Worm (Caenorhabditis elegans) whole organism, L4 larva: Measurements from ENCODE around the gene T25B6.6.

Experiments used
- F10B5.3 ChIP-seq: sonication (generic microtip); optimal IDR thresholded peaks from 2 replicates; lab custom pipeline; 2016; ENCODE audit warnings: mild to moderate bottlenecking, missing genetic modification characterization, missing compliant biosample characterization
- F26F4.8 ChIP-seq: fragments of 200-800 bp; sonication (Bioruptor generic); conservative IDR thresholded peaks from 2 replicates; pipeline ENCODE4 v1.3.6; 2022; ENCODE audit warnings: missing genetic modification characterization, missing compliant biosample characterization
- F44E2.7 ChIP-seq: fragments of 200-800 bp; sonication (Bioruptor generic); IDR thresholded peaks from 2 replicates; pipeline ENCODE4 v2.1.2; 2022; ENCODE audit warnings: missing genetic modification characterization, missing compliant biosample characterization
- Y105C5A.15 ChIP-seq: fragments of 200-800 bp; sonication (Bioruptor generic); IDR thresholded peaks from 2 replicates; pipeline ENCODE4 v1.3.6; 2022; ENCODE audit warnings: missing genetic modification characterization, missing compliant biosample characterization
- Y75B8A.6 ChIP-seq: fragments of 200-800 bp; sonication (Bioruptor generic); IDR thresholded peaks from 2 replicates; pipeline ENCODE4 v1.3.6; 2022; ENCODE audit warnings: missing genetic modification reagents, missing genetic modification characterization, missing compliant biosample characterization
- aha-1 ChIP-seq: fragments of 150-350 bp; peaks from one replicate; lab custom pipeline; 2014; ENCODE audit warnings: missing biosample characterization, missing genetic modification characterization
- aly-2 ChIP-seq: sonication (generic microtip); optimal IDR thresholded peaks from 2 replicates; lab custom pipeline; 2018; ENCODE audit warnings: missing biosample characterization, missing genetic modification characterization
- ama-1 ChIP-seq: fragments of 150-350 bp; optimal IDR thresholded peaks from 2 replicates; lab custom pipeline; 2014; ENCODE audit warnings: inconsistent platforms, mixed read lengths
- arid-1 ChIP-seq: fragments of 200-800 bp; sonication (Bioruptor generic); conservative IDR thresholded peaks from 2 replicates; pipeline ENCODE4 v1.3.6; 2022; ENCODE audit warnings: missing genetic modification reagents, missing genetic modification characterization, missing compliant biosample characterization
- ceh-20 ChIP-seq: fragments of 200-800 bp; sonication (Bioruptor generic); IDR thresholded peaks from 2 replicates; pipeline ENCODE4 v1.3.6; 2022; ENCODE audit warnings: missing genetic modification reagents, missing genetic modification characterization, missing compliant biosample characterization
- ceh-62 ChIP-seq: sonication (generic microtip); optimal IDR thresholded peaks from 2 replicates; lab custom pipeline; 2017; ENCODE audit warnings: missing biosample characterization, missing genetic modification characterization
- cey-2 ChIP-seq: sonication (generic microtip); optimal IDR thresholded peaks from 3 replicates; lab custom pipeline; 2017; ENCODE audit warnings: missing genetic modification characterization, mild to moderate bottlenecking, missing compliant biosample characterization, antibody characterized with exemption, borderline replicate concordance; ENCODE audit not compliant: insufficient read depth
- daf-12 ChIP-seq: fragments of 150-350 bp; optimal IDR thresholded peaks from 2 replicates; lab custom pipeline; 2014; ENCODE audit warnings: missing biosample characterization, missing genetic modification reagents, missing genetic modification characterization
- daf-16 ChIP-seq, 3 experiments: sonication (generic microtip); optimal IDR thresholded peaks; 2 replicates each; lab custom pipeline; 2016 to 2017; ENCODE audit warnings: missing genetic modification characterization in 3 of 3, missing genetic modification reagents in 3 of 3, mild to moderate bottlenecking in 2 of 3, missing compliant biosample characterization in 2 of 3, missing biosample characterization in 1 of 3, moderate library complexity in 1 of 3
- daf-19 ChIP-seq: fragments of 200-800 bp; sonication (Bioruptor generic); conservative IDR thresholded peaks from 2 replicates; pipeline ENCODE4 v1.3.6; 2022; ENCODE audit warnings: missing genetic modification characterization, missing compliant biosample characterization
- dmd-8 ChIP-seq: fragments of 200-800 bp; sonication (Bioruptor generic); IDR thresholded peaks from 2 replicates; pipeline ENCODE4 v1.3.6; 2022; ENCODE audit warnings: missing genetic modification characterization, missing compliant biosample characterization
- dpl-1 ChIP-seq: fragments of 150-350 bp; optimal IDR thresholded peaks from 2 replicates; lab custom pipeline; 2014; ENCODE audit warnings: missing biosample characterization, missing genetic modification reagents, missing genetic modification characterization
- duxl-1 ChIP-seq: sonication (generic microtip); optimal IDR thresholded peaks from 2 replicates; lab custom pipeline; 2016; ENCODE audit warnings: mild to moderate bottlenecking, missing genetic modification characterization, moderate library complexity, missing compliant biosample characterization; ENCODE audit not compliant: poor library complexity
- egl-43 ChIP-seq: fragments of 200-800 bp; sonication (Bioruptor generic); IDR thresholded peaks from 2 replicates; pipeline ENCODE4 v1.3.6; 2022; ENCODE audit warnings: missing genetic modification reagents, missing genetic modification characterization, missing compliant biosample characterization
- hif-1 ChIP-seq, 2 experiments: sonication (generic microtip); optimal IDR thresholded peaks; 2 replicates each; lab custom pipeline; 2016 to 2017; ENCODE audit warnings: missing compliant biosample characterization in 2 of 2, missing genetic modification characterization in 2 of 2, missing genetic modification reagents in 2 of 2, missing genotype in 2 of 2, mild to moderate bottlenecking in 1 of 2
- hlh-11 ChIP-seq: fragments of 200-800 bp; sonication (Bioruptor generic); optimal IDR thresholded peaks from 2 replicates; lab custom pipeline; 2018; ENCODE audit warnings: mild to moderate bottlenecking, missing genetic modification characterization, missing compliant biosample characterization
- hlh-30 ChIP-seq: sonication (generic microtip); optimal IDR thresholded peaks from 2 replicates; lab custom pipeline; 2017; ENCODE audit warnings: antibody characterized with exemption, mild to moderate bottlenecking, missing genetic modification characterization, missing compliant biosample characterization; ENCODE audit not compliant: insufficient read depth
- jun-1 ChIP-seq: fragments of 150-350 bp; optimal IDR thresholded peaks from 2 replicates; lab custom pipeline; 2014; ENCODE audit warnings: missing biosample characterization, missing genetic modification reagents, missing genetic modification characterization
- lim-7 ChIP-seq: fragments of 200-800 bp; sonication (Bioruptor generic); IDR thresholded peaks from 2 replicates; pipeline ENCODE4 v1.3.6; 2022; ENCODE audit warnings: missing genetic modification characterization, missing compliant biosample characterization
- lin-13 ChIP-seq: fragments of 150-350 bp; optimal IDR thresholded peaks from 2 replicates; lab custom pipeline; 2014; ENCODE audit warnings: missing biosample characterization, missing genetic modification reagents, missing genetic modification characterization
- lin-15B ChIP-seq: fragments of 150-350 bp; sonication (generic microtip); optimal IDR thresholded peaks from 3 replicates; lab custom pipeline; 2014; ENCODE audit warnings: missing biosample characterization, missing genetic modification characterization
- lin-29 ChIP-seq: fragments of 200-800 bp; sonication (Bioruptor generic); IDR thresholded peaks from 2 replicates; pipeline ENCODE4 v1.3.6; 2022; ENCODE audit warnings: missing genetic modification reagents, missing genetic modification characterization, missing compliant biosample characterization
- lin-38 ChIP-seq: fragments of 200-800 bp; sonication (Bioruptor generic); IDR thresholded peaks from 2 replicates; pipeline ENCODE4 v1.3.6; 2022; ENCODE audit warnings: missing genetic modification reagents, missing genetic modification characterization, missing compliant biosample characterization
- madf-5 ChIP-seq, 2 experiments: fragments of 200-800 bp; sonication (Bioruptor generic); IDR thresholded peaks; 2 replicates each; pipeline ENCODE4 v1.3.6; 2022; ENCODE audit warnings: missing compliant biosample characterization in 2 of 2, missing genetic modification characterization in 2 of 2
- mdl-1 ChIP-seq, 2 experiments: fragments of 150-350 bp in 1 of 2; sonication (generic microtip) in 1 of 2; optimal IDR thresholded peaks; 2 replicates each; lab custom pipeline; 2014 to 2017; ENCODE audit warnings: missing biosample characterization in 2 of 2, missing genetic modification characterization in 2 of 2
- mep-1 ChIP-seq: fragments of 150-350 bp; sonication (generic microtip); optimal IDR thresholded peaks from 3 replicates; lab custom pipeline; 2014; ENCODE audit warnings: missing biosample characterization, missing genetic modification characterization
- mes-2 ChIP-seq: sonication (generic microtip); optimal IDR thresholded peaks from 2 replicates; lab custom pipeline; 2016; ENCODE audit warnings: missing genotype, mild to moderate bottlenecking, missing genetic modification characterization, missing compliant biosample characterization; ENCODE audit not compliant: poor library complexity, severe bottlenecking
- mxl-3 ChIP-seq: fragments of 200-800 bp; sonication (Bioruptor generic); optimal IDR thresholded peaks from 2 replicates; lab custom pipeline; 2018; ENCODE audit warnings: mild to moderate bottlenecking, missing genetic modification characterization, missing compliant biosample characterization
- nhr-11 ChIP-seq: fragments of 150-350 bp; optimal IDR thresholded peaks from 2 replicates; lab custom pipeline; 2014; ENCODE audit warnings: missing biosample characterization, missing genetic modification characterization
- nhr-25 ChIP-seq: sonication (generic microtip); optimal IDR thresholded peaks from 2 replicates; lab custom pipeline; 2017; ENCODE audit warnings: missing genetic modification characterization, mild to moderate bottlenecking, missing compliant biosample characterization, antibody characterized with exemption, moderate library complexity, borderline replicate concordance; ENCODE audit not compliant: insufficient read depth
- nhr-28 ChIP-seq: fragments of 150-350 bp; optimal IDR thresholded peaks from 2 replicates; lab custom pipeline; 2014; ENCODE audit warnings: missing biosample characterization, missing genetic modification characterization
- nhr-41 ChIP-seq: fragments of 200-800 bp; sonication (Bioruptor generic); IDR thresholded peaks from 2 replicates; pipeline ENCODE4 v1.3.6; 2022; ENCODE audit warnings: missing genetic modification reagents, missing genetic modification characterization, missing compliant biosample characterization
- pqm-1 ChIP-seq: sonication (generic microtip); optimal IDR thresholded peaks from 2 replicates; lab custom pipeline; 2017; ENCODE audit warnings: missing biosample characterization, missing genetic modification characterization
- snpc-1.2 ChIP-seq: fragments of 200-800 bp; sonication (Bioruptor generic); IDR thresholded peaks from 2 replicates; pipeline ENCODE4 v1.3.6; 2022; ENCODE audit warnings: missing genetic modification reagents, missing genetic modification characterization, missing compliant biosample characterization
- spr-3 ChIP-seq: fragments of 200-800 bp; sonication (Bioruptor generic); optimal IDR thresholded peaks from 2 replicates; lab custom pipeline; 2018; ENCODE audit warnings: mild to moderate bottlenecking, missing genetic modification characterization, missing compliant biosample characterization
- tra-1 ChIP-seq: fragments of 200-800 bp; sonication (Bioruptor generic); IDR thresholded peaks from 2 replicates; pipeline ENCODE4 v1.3.6; 2022; ENCODE audit warnings: missing genetic modification reagents, missing genetic modification characterization, missing compliant biosample characterization
- unc-130 ChIP-seq: sonication (generic microtip); optimal IDR thresholded peaks from 2 replicates; lab custom pipeline; 2016; ENCODE audit warnings: missing genetic modification reagents, missing genetic modification characterization, missing compliant biosample characterization
- unc-39 ChIP-seq: sonication (generic microtip); optimal IDR thresholded peaks from 2 replicates; lab custom pipeline; 2017; ENCODE audit warnings: missing biosample characterization, missing genetic modification characterization
- unc-62 ChIP-seq, 3 experiments: fragments of 150-350 bp in 1 of 3; sonication (generic microtip); optimal IDR thresholded peaks in 2 of 3; peaks in 1 of 3; 1 replicate in 1 of 3; 2 replicates in 2 of 3; lab custom pipeline; 2014 to 2017; ENCODE audit warnings: missing biosample characterization in 3 of 3, missing genetic modification characterization in 3 of 3, missing genetic modification reagents in 3 of 3, missing genotype in 1 of 3
- vab-7 ChIP-seq: fragments of 200-800 bp; sonication (Bioruptor generic); IDR thresholded peaks from 2 replicates; pipeline ENCODE4 v1.3.6; 2022; ENCODE audit warnings: missing genetic modification reagents, missing genetic modification characterization, missing compliant biosample characterization
- zip-2 ChIP-seq: fragments of 150-350 bp; optimal IDR thresholded peaks from 2 replicates; lab custom pipeline; 2014; ENCODE audit warnings: missing biosample characterization, missing genetic modification characterization

Gene T25B6.6

ce11 chrX:9022779-9023178, at the start of gene T25B6.6:
Gene T25B6.6 (minus strand): TSS chrX:9022879.
- TF ChIP-seq F44E2.7 (GFP tag; lab: Robert Waterston, UW) = no peak
- no peak for TF ChIP-seq unc-39 (tag; lab: Kevin White, UChicago)
- TF ChIP-seq aha-1 (tag; lab: Kevin White, UChicago) = no peak
- TF ChIP-seq dpl-1 (GFP tag; lab: Kevin White, UChicago) = no peak
- TF ChIP-seq daf-16 (GFP tag; optimal IDR thresholded peaks at IDR 0.05; lab: Kevin White, UChicago) = no peak
- no peak for TF ChIP-seq daf-16 (tag; optimal IDR thresholded peaks at IDR 0.05; lab: Kevin White, UChicago)
- no peak for TF ChIP-seq Y105C5A.15 (GFP tag; lab: Robert Waterston, UW)
- TF ChIP-seq lim-7 (GFP tag; lab: Robert Waterston, UW) = no peak
- TF ChIP-seq cey-2 (tag; lab: Kevin White, UChicago) = no peak
- no peak for TF ChIP-seq nhr-25 (tag; lab: Kevin White, UChicago)
- no peak for TF ChIP-seq mes-2
- no peak for TF ChIP-seq pqm-1
- TF ChIP-seq nhr-28 = no peak
- TF ChIP-seq madf-5 (GFP tag; IDR thresholded peaks at IDR 0.05; lab: Robert Waterston, UW) = no peak
- TF ChIP-seq dmd-8 (GFP tag; lab: Robert Waterston, UW) = no peak

ce11 chrX:9069070-9069469, 46.4 kb upstream of the T25B6.6 start:
- TF ChIP-seq unc-62 (GFP tag; optimal IDR thresholded peaks at IDR 0.05 in 1 of 2; lab: Kevin White, UChicago) (peak in 1 of 2 experiments; percentile 91), unc-62 (tag; optimal IDR thresholded peaks at IDR 0.05; lab: Kevin White, UChicago) (no peak), daf-19 (GFP tag; lab: Robert Waterston, UW) (no peak), hlh-11 (tag; lab: Kevin White, UChicago) (peak; percentile 0), daf-16 (GFP tag; optimal IDR thresholded peaks at IDR 0.05; lab: Kevin White, UChicago) (peak in 1 of 2 experiments; percentile 0), daf-16 (tag; optimal IDR thresholded peaks at IDR 0.05; lab: Kevin White, UChicago) (no peak)

- TF ChIP-seq lin-15B (tag; lab: Kevin White, UChicago) (no peak), ama-1 (no peak), mep-1 (peak; percentile 82), arid-1 (GFP tag; lab: Robert Waterston, UW) (no peak), nhr-41 (GFP tag; lab: Robert Waterston, UW) (no peak), mdl-1 (tag; optimal IDR thresholded peaks at IDR 0.05; lab: Kevin White, UChicago) (peak in 1 of 2 experiments; percentile 63), lin-13 (GFP tag; lab: Kevin White, UChicago) (peak; percentile 39), F10B5.3 (tag; lab: Kevin White, UChicago) (no peak), mxl-3 (GFP tag; lab: Kevin White, UChicago) (peak; percentile 37), aly-2 (tag; lab: Kevin White, UChicago) (no peak), cey-2 (tag; lab: Kevin White, UChicago) (no peak), jun-1 (tag; lab: Kevin White, UChicago) (no peak), ceh-62 (tag; lab: Kevin White, UChicago) (no peak), hlh-11 (tag; lab: Kevin White, UChicago) (peak; percentile 56), egl-43 (no peak), spr-3 (no peak), daf-12 (tag; lab: Kevin White, UChicago) (no peak), hif-1 (tag; optimal IDR thresholded peaks at IDR 0.05; lab: Kevin White, UChicago) (no peak), dmd-8 (GFP tag; lab: Robert Waterston, UW) (no peak), unc-130 (GFP tag; lab: Kevin White, UChicago) (no peak), F26F4.8 (no peak), Y75B8A.6 (GFP tag; lab: Robert Waterston, UW) (no peak), tra-1 (GFP tag; lab: Robert Waterston, UW) (no peak), daf-16 (GFP tag; optimal IDR thresholded peaks at IDR 0.05; lab: Kevin White, UChicago) (no peak), daf-16 (tag; optimal IDR thresholded peaks at IDR 0.05; lab: Kevin White, UChicago) (no peak), hlh-30 (tag; lab: Kevin White, UChicago) (peak; percentile 42), vab-7 (no peak), lin-38 (no peak), zip-2 (tag; lab: Kevin White, UChicago) (no peak), duxl-1 (tag; lab: Kevin White, UChicago) (no peak), nhr-11 (tag; lab: Kevin White, UChicago) (no peak), lin-29 (GFP tag; lab: Robert Waterston, UW) (no peak), ceh-20 (GFP tag; lab: Robert Waterston, UW) (no peak), snpc-1.2 (GFP tag; lab: Robert Waterston, UW) (no peak)
Measured at ce11 chrX:9068075-9068474, 45.4 kb upstream of the T25B6.6 start.
